Fruit fly (Drosophila melanogaster) whole organism, pupa: ENCODE measurements around the gene CG15042.

Source experiments
- CG10348 ChIP-seq: fragments of 200-800 bp; sonication (Bioruptor generic); IDR thresholded peaks from 2 replicates; pipeline ENCODE4 v1.3.6; 2022; ENCODE audit warnings: missing biosample characterization, missing genetic modification characterization
- CG12605 ChIP-seq: fragments of 200-800 bp; sonication (Bioruptor generic); IDR thresholded peaks from 2 replicates; pipeline ENCODE4 v1.3.6; 2022; ENCODE audit warnings: missing biosample characterization, missing genetic modification characterization
- CG13204 ChIP-seq: fragments of 200-800 bp; sonication (Bioruptor generic); optimal IDR thresholded peaks from 2 replicates; lab custom pipeline; 2018; ENCODE audit warnings: missing biosample characterization, mild to moderate bottlenecking, missing genetic modification characterization, moderate library complexity
- CG14655 ChIP-seq: fragments of 200-800 bp; sonication (Bioruptor generic); optimal IDR thresholded peaks from 3 replicates; lab custom pipeline; 2017; ENCODE audit warnings: mild to moderate bottlenecking, missing biosample characterization, missing genetic modification reagents, missing genetic modification characterization
- CG15710 ChIP-seq: fragments of 200-800 bp; sonication (Bioruptor generic); optimal IDR thresholded peaks from 2 replicates; lab custom pipeline; 2018; ENCODE audit warnings: missing biosample characterization, mild to moderate bottlenecking, missing genetic modification characterization, moderate library complexity
- CG17806 ChIP-seq: fragments of 200-800 bp; sonication (Bioruptor generic); optimal IDR thresholded peaks from 2 replicates; lab custom pipeline; 2018; ENCODE audit warnings: missing biosample characterization, mild to moderate bottlenecking, missing genetic modification characterization, moderate library complexity
- CG32121 ChIP-seq: fragments of 200-800 bp; sonication (Bioruptor generic); IDR thresholded peaks from 2 replicates; pipeline ENCODE4 v1.3.6; 2022; ENCODE audit warnings: missing biosample characterization, missing genetic modification characterization
- CG34367 ChIP-seq: fragments of 200-800 bp; sonication (Bioruptor generic); optimal IDR thresholded peaks from 2 replicates; lab custom pipeline; 2018; ENCODE audit warnings: missing biosample characterization, mild to moderate bottlenecking, missing genetic modification characterization
- CG4496 ChIP-seq: fragments of 200-800 bp; sonication (Bioruptor generic); IDR thresholded peaks from 3 replicates; pipeline ENCODE4 v1.3.6; 2022; ENCODE audit warnings: missing biosample characterization, missing genetic modification characterization
- CG8159 ChIP-seq: fragments of 200-800 bp; sonication (Bioruptor generic); optimal IDR thresholded peaks from 3 replicates; lab custom pipeline; 2018; ENCODE audit warnings: missing biosample characterization, mild to moderate bottlenecking, missing genetic modification characterization, moderate library complexity
- CG8301 ChIP-seq: fragments of 200-800 bp; sonication (Bioruptor generic); optimal IDR thresholded peaks from 2 replicates; lab custom pipeline; 2018; ENCODE audit warnings: missing biosample characterization, mild to moderate bottlenecking, missing genetic modification characterization
- CG9948 ChIP-seq: fragments of 200-800 bp; sonication (Bioruptor generic); optimal IDR thresholded peaks from 2 replicates; lab custom pipeline; 2018; ENCODE audit warnings: missing biosample characterization, mild to moderate bottlenecking, missing genetic modification characterization, moderate library complexity
- D1 ChIP-seq: fragments of 200-800 bp; sonication (Bioruptor generic); optimal IDR thresholded peaks from 2 replicates; lab custom pipeline; 2018; ENCODE audit warnings: missing biosample characterization, mild to moderate bottlenecking, missing genetic modification characterization, moderate library complexity
- EcR ChIP-seq: fragments of 200-800 bp; sonication (Bioruptor generic); optimal IDR thresholded peaks from 3 replicates; lab custom pipeline; 2019; ENCODE audit warnings: missing biosample characterization, missing genetic modification characterization, mild to moderate bottlenecking, moderate library complexity, missing genetic modification reagents
- Ets98B ChIP-seq: fragments of 200-800 bp; sonication (Bioruptor generic); IDR thresholded peaks from 2 replicates; pipeline ENCODE4 v1.3.6; 2022; ENCODE audit warnings: missing biosample characterization, missing genetic modification characterization
- Pif1A ChIP-seq: fragments of 200-800 bp; sonication (Bioruptor generic); optimal IDR thresholded peaks from 3 replicates; lab custom pipeline; 2016; ENCODE audit warnings: missing biosample characterization, missing genetic modification characterization
- Pif1B ChIP-seq: fragments of 200-800 bp; sonication (Bioruptor generic); optimal IDR thresholded peaks from 3 replicates; lab custom pipeline; 2016; ENCODE audit warnings: missing biosample characterization, missing genetic modification characterization
- Snoo ChIP-seq: fragments of 200-800 bp; sonication (Bioruptor generic); optimal IDR thresholded peaks from 3 replicates; lab custom pipeline; 2017; ENCODE audit warnings: missing biosample characterization, mild to moderate bottlenecking, missing genetic modification characterization, inconsistent platforms
- fd96Ca ChIP-seq: fragments of 200-800 bp; sonication (Bioruptor generic); IDR thresholded peaks from 3 replicates; pipeline ENCODE4 v1.3.6; 2022; ENCODE audit warnings: missing biosample characterization, missing genetic modification characterization
- gl ChIP-seq: fragments of 200-800 bp; sonication (Bioruptor generic); optimal IDR thresholded peaks from 2 replicates; lab custom pipeline; 2018; ENCODE audit warnings: missing biosample characterization, mild to moderate bottlenecking, missing genetic modification characterization
- rn ChIP-seq: fragments of 200-800 bp; sonication (Bioruptor generic); IDR thresholded peaks from 2 replicates; pipeline ENCODE4 v1.3.6; 2022; ENCODE audit warnings: missing biosample characterization, missing genetic modification characterization

The CG15042 gene

dm6 chrX:18509430-18509829 is 18.6 kb downstream of the CG15042 start:
- TF ChIP-seq CG8159 (tag; lab: Kevin White, UChicago) (no peak), Pif1B (no peak), gl (tag; lab: Kevin White, UChicago) (no peak), Pif1A (GFP tag; lab: Kevin White, UChicago) (no peak), CG10348 (GFP tag; lab: Robert Waterston, UW) (no peak), CG15710 (tag; lab: Kevin White, UChicago) (no peak), rn (no peak), CG13204 (GFP tag; lab: Kevin White, UChicago) (no peak), fd96Ca (no peak), CG4496 (GFP tag; lab: Robert Waterston, UW) (no peak), CG17806 (tag; lab: Kevin White, UChicago) (no peak), CG14655 (GFP tag; lab: Kevin White, UChicago) (no peak), CG8301 (no peak), Snoo (tag; lab: Kevin White, UChicago) (no peak), CG9948 (tag; lab: Kevin White, UChicago) (no peak)
- TF ChIP-seq, all 21 proteins: peak for 0

- TF ChIP-seq CG10348 (GFP tag; lab: Robert Waterston, UW) (no peak), CG32121 (GFP tag; lab: Robert Waterston, UW) (no peak), CG15710 (tag; lab: Kevin White, UChicago) (no peak), rn (no peak), Snoo (tag; lab: Kevin White, UChicago) (no peak), gl (tag; lab: Kevin White, UChicago) (no peak), CG34367 (tag; lab: Kevin White, UChicago) (no peak), CG4496 (GFP tag; lab: Robert Waterston, UW) (no peak), CG13204 (GFP tag; lab: Kevin White, UChicago) (no peak), Pif1A (GFP tag; lab: Kevin White, UChicago) (no peak), EcR (no peak), CG8301 (no peak), CG14655 (GFP tag; lab: Kevin White, UChicago) (no peak), D1 (tag; lab: Kevin White, UChicago) (no peak), Pif1B (no peak), CG17806 (tag; lab: Kevin White, UChicago) (no peak), CG8159 (tag; lab: Kevin White, UChicago) (no peak)
Observed at dm6 chrX:18508565-18508964, 19.5 kb downstream of the CG15042 start.

- peak; percentile 71 for TF ChIP-seq Pif1B
- TF ChIP-seq rn, result peak; percentile 70; the same call in 1 of the 2 replicates
- TF ChIP-seq CG14655 (GFP tag; lab: Kevin White, UChicago), result no peak
- TF ChIP-seq CG10348 (GFP tag; lab: Robert Waterston, UW), result no peak
- TF ChIP-seq CG17806 (tag; lab: Kevin White, UChicago), result peak; percentile 65
- TF ChIP-seq CG4496 (GFP tag; lab: Robert Waterston, UW), result peak; percentile 92
- TF ChIP-seq fd96Ca, result peak; percentile 83
- peak; percentile 57 for TF ChIP-seq CG9948 (tag; lab: Kevin White, UChicago)
- TF ChIP-seq gl (tag; lab: Kevin White, UChicago), result peak; percentile 30
- TF ChIP-seq D1 (tag; lab: Kevin White, UChicago), result peak; percentile 17
- TF ChIP-seq CG8159 (tag; lab: Kevin White, UChicago), result peak; percentile 57
- peak; percentile 38 for TF ChIP-seq CG15710 (tag; lab: Kevin White, UChicago)
- TF ChIP-seq EcR, result peak; percentile 3
- TF ChIP-seq Ets98B, result peak; percentile 86
- peak; percentile 77 for TF ChIP-seq Pif1A (GFP tag; lab: Kevin White, UChicago)
- peak; percentile 49 for TF ChIP-seq Snoo (tag; lab: Kevin White, UChicago)
- TF ChIP-seq CG32121 (GFP tag; lab: Robert Waterston, UW), result peak; percentile 82
- peak; percentile 85 for TF ChIP-seq CG12605 (GFP tag; lab: Robert Waterston, UW)
- peak; percentile 67 for TF ChIP-seq CG34367 (tag; lab: Kevin White, UChicago)
- TF ChIP-seq CG8301, result peak; percentile 69
- no peak for TF ChIP-seq CG13204 (GFP tag; lab: Kevin White, UChicago)
Observed at dm6 chrX:18506639-18507528, 21.2 kb downstream of the CG15042 start.

dm6 chrX:18504948-18505597 is 23.0 kb downstream of the CG15042 start, which contains the start of gene Wnt5:
Gene Wnt5, minus strand, starts transcription at chrX:18505405.
- TF ChIP-seq CG13204 (GFP tag; lab: Kevin White, UChicago) (no peak), Ets98B (peak; percentile 42; the same call in 1 of the 2 replicates), CG14655 (GFP tag; lab: Kevin White, UChicago) (no peak), CG10348 (GFP tag; lab: Robert Waterston, UW) (no peak), CG8159 (tag; lab: Kevin White, UChicago) (no peak), CG4496 (GFP tag; lab: Robert Waterston, UW) (peak; percentile 59; the same call in 1 of the 3 replicates), CG8301 (no peak), CG12605 (GFP tag; lab: Robert Waterston, UW) (0 out of 2 replicates have a peak, but pooled peaks have one; percentile 10), Pif1A (GFP tag; lab: Kevin White, UChicago) (no peak), Pif1B (no peak), CG15710 (tag; lab: Kevin White, UChicago) (no peak), fd96Ca (no peak; the same call in 2 of the 3 replicates), gl (tag; lab: Kevin White, UChicago) (no peak), EcR (peak; percentile 3), Snoo (tag; lab: Kevin White, UChicago) (no peak), CG34367 (tag; lab: Kevin White, UChicago) (no peak), rn (no peak)
